Fruit fly (Drosophila melanogaster) Kc167 (cell line): Measurements from ENCODE around the gene PhKgamma.

Source experiments
- Myc ChIP-seq: fragments of >200 bp; optimal IDR thresholded peaks from 2 replicates; lab custom pipeline; 2017; ENCODE audit warnings: missing external identifiers
- Sin3A ChIP-seq: fragments of >200 bp; optimal IDR thresholded peaks from 2 replicates; lab custom pipeline; 2018; ENCODE audit warnings: missing external identifiers
- h ChIP-seq: fragments of >200 bp; optimal IDR thresholded peaks from 3 replicates; lab custom pipeline; 2018; ENCODE audit warnings: missing external identifiers
- insv ChIP-seq: fragments of >200 bp; optimal IDR thresholded peaks from 3 replicates; lab custom pipeline; 2018; ENCODE audit warnings: missing external identifiers
- psq ChIP-seq: fragments of >200 bp; optimal IDR thresholded peaks from 2 replicates; lab custom pipeline; 2017; ENCODE audit warnings: missing external identifiers
- ttk ChIP-seq: sonication (Bioruptor generic); optimal IDR thresholded peaks from 2 replicates; lab custom pipeline; 2017; ENCODE audit warnings: missing external identifiers

PhKgamma gene

dm6 chrX:11694959-11695882, at the start of gene PhKgamma:
PhKgamma (plus strand) TSS chrX:11695137.
- no peak for TF ChIP-seq insv (lab: Kevin White, UChicago)
- no peak for TF ChIP-seq psq (lab: Kevin White, UChicago)
- TF ChIP-seq Myc (lab: Kevin White, UChicago): no peak
- TF ChIP-seq ttk: no peak
- TF ChIP-seq h (lab: Kevin White, UChicago): no peak
- no peak for TF ChIP-seq Sin3A

- no peak for TF ChIP-seq Sin3A
- no peak for TF ChIP-seq Myc (lab: Kevin White, UChicago)
- no peak for TF ChIP-seq ttk
- no peak for TF ChIP-seq psq (lab: Kevin White, UChicago)
- TF ChIP-seq h (lab: Kevin White, UChicago): no peak
- TF ChIP-seq insv (lab: Kevin White, UChicago): no peak
Observed at dm6 chrX:11651420-11651819, 43.5 kb upstream of the PhKgamma start.

- no peak for TF ChIP-seq Myc (lab: Kevin White, UChicago)
- TF ChIP-seq ttk: no peak
- no peak for TF ChIP-seq h (lab: Kevin White, UChicago)
Observed at dm6 chrX:11652991-11653390, 41.9 kb upstream of the PhKgamma start.

- TF ChIP-seq ttk: no peak
- no peak for TF ChIP-seq Myc (lab: Kevin White, UChicago)
- TF ChIP-seq insv (lab: Kevin White, UChicago): no peak
- no peak for TF ChIP-seq h (lab: Kevin White, UChicago)
- TF ChIP-seq psq (lab: Kevin White, UChicago): no peak
- no peak for TF ChIP-seq Sin3A
Observed at dm6 chrX:11657140-11657539, 37.8 kb upstream of the PhKgamma start.

dm6 chrX:11658181-11658842, 36.6 kb upstream of the PhKgamma start:
- no peak for TF ChIP-seq ttk
- no peak for TF ChIP-seq h (lab: Kevin White, UChicago)
- no peak for TF ChIP-seq psq (lab: Kevin White, UChicago)
- TF ChIP-seq Myc (lab: Kevin White, UChicago): no peak
- no peak for TF ChIP-seq insv (lab: Kevin White, UChicago)
- no peak for TF ChIP-seq Sin3A

dm6 chrX:11659080-11659479, 35.9 kb upstream of the PhKgamma start:
- TF ChIP-seq Myc (lab: Kevin White, UChicago) (no peak), Sin3A (no peak), ttk (no peak), insv (lab: Kevin White, UChicago) (no peak), psq (lab: Kevin White, UChicago) (no peak), h (lab: Kevin White, UChicago) (no peak)

- no peak for TF ChIP-seq psq (lab: Kevin White, UChicago)
- TF ChIP-seq Sin3A: no peak
- no peak for TF ChIP-seq ttk
- no peak for TF ChIP-seq insv (lab: Kevin White, UChicago)
- no peak for TF ChIP-seq h (lab: Kevin White, UChicago)
- no peak for TF ChIP-seq Myc (lab: Kevin White, UChicago)
Observed at dm6 chrX:11659634-11660033, 35.3 kb upstream of the PhKgamma start.

dm6 chrX:11660476-11660875, 34.5 kb upstream of the PhKgamma start:
- TF ChIP-seq Sin3A (no peak), Myc (lab: Kevin White, UChicago) (no peak), psq (lab: Kevin White, UChicago) (no peak), ttk (no peak), insv (lab: Kevin White, UChicago) (no peak), h (lab: Kevin White, UChicago) (no peak)

- TF ChIP-seq Myc (lab: Kevin White, UChicago) (no peak), insv (lab: Kevin White, UChicago) (no peak), h (lab: Kevin White, UChicago) (no peak), ttk (no peak), psq (lab: Kevin White, UChicago) (no peak), Sin3A (no peak)
Observed at dm6 chrX:11664058-11664457, 30.9 kb upstream of the PhKgamma start.

dm6 chrX:11678539-11679040, 16.3 kb upstream of the PhKgamma start, which contains the start of the genes Vlet and bif:
Vlet (minus strand) TSS chrX:11678589.
bif (plus strand) TSS chrX:11678970.
- TF ChIP-seq ttk: no peak
- TF ChIP-seq Myc (lab: Kevin White, UChicago): no peak
- TF ChIP-seq psq (lab: Kevin White, UChicago): no peak
- no peak for TF ChIP-seq Sin3A
- TF ChIP-seq h (lab: Kevin White, UChicago): no peak
- TF ChIP-seq insv (lab: Kevin White, UChicago): no peak

- TF ChIP-seq h (lab: Kevin White, UChicago): no peak
- TF ChIP-seq insv (lab: Kevin White, UChicago): no peak
- no peak for TF ChIP-seq Myc (lab: Kevin White, UChicago)
- TF ChIP-seq Sin3A: no peak
- TF ChIP-seq psq (lab: Kevin White, UChicago): no peak
- TF ChIP-seq ttk: no peak
Observed at dm6 chrX:11679461-11679860, 15.5 kb upstream of the PhKgamma start.

dm6 chrX:11680405-11680804, 14.5 kb upstream of the PhKgamma start:
- no peak for TF ChIP-seq psq (lab: Kevin White, UChicago)
- TF ChIP-seq Myc (lab: Kevin White, UChicago): no peak
- no peak for TF ChIP-seq h (lab: Kevin White, UChicago)
- no peak for TF ChIP-seq ttk
- TF ChIP-seq insv (lab: Kevin White, UChicago): no peak
- TF ChIP-seq Sin3A: no peak
